Fruit fly (Drosophila melanogaster): ENCODE data around the gene ko.

Gene ko

DNA sequence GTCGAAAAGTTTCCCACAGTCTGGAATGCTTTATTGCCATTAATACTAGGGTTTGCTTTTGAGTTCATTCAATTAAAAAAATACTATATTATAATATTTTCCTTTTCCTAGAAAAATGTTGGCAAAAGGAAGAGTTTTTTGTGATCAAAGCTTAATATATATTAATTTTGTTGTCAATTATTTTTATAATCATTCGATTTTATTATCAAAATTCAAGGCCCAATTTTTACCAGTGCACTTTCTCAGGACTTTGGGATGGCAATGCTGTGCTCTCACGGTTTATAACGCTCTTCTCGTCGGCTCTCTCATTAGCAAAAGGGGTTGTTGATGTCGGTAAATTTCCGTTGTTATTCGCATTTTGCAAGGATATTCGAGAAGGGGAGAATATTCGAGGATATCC lies 83.9 kb downstream of the ko start:
- TF ChIP-seq CG10209 (GFP tag; optimal IDR thresholded peaks at IDR 0.05) (no peak), CG12219 (GFP tag; optimal IDR thresholded peaks at IDR 0.05) (no peak), chn (GFP tag; optimal IDR thresholded peaks at IDR 0.05) (no peak), BtbVII (GFP tag; optimal IDR thresholded peaks at IDR 0.05) (peak; percentile 11), CG8359 (GFP tag; optimal IDR thresholded peaks at IDR 0.05; ENCODE audit: borderline replicate concordance) (no peak), Meics (GFP tag; optimal IDR thresholded peaks at IDR 0.05) (peak; percentile 28), cwo (GFP tag; optimal IDR thresholded peaks at IDR 0.05) (no peak), CG12391 (tag; optimal IDR thresholded peaks at IDR 0.05) (peak; percentile 74), CG14050 (GFP tag; IDR thresholded peaks at IDR 0.05) (no peak), MTF-1 (GFP tag; optimal IDR thresholded peaks at IDR 0.05; ENCODE audit: borderline replicate concordance) (no peak), row (GFP tag; IDR thresholded peaks at IDR 0.05) (peak; percentile 72), fu2 (GFP tag; optimal IDR thresholded peaks at IDR 0.05) (no peak), CG1647 (GFP tag; optimal IDR thresholded peaks at IDR 0.05) (no peak), Lpt (GFP tag; optimal IDR thresholded peaks at IDR 0.05) (no peak), CG18619 (GFP tag; optimal IDR thresholded peaks at IDR 0.05) (no peak), unpg (GFP tag; optimal IDR thresholded peaks at IDR 0.05) (peak; percentile 59), CG13287 (GFP tag; IDR thresholded peaks at IDR 0.05; ENCODE audit: partially characterized antibody) (no peak), CG18476 (GFP tag; optimal IDR thresholded peaks at IDR 0.05) (peak; percentile 42), CG2202 (tag; optimal IDR thresholded peaks at IDR 0.05) (peak; percentile 15), en (GFP tag; optimal IDR thresholded peaks at IDR 0.05) (no peak), CG8290 (GFP tag; optimal IDR thresholded peaks at IDR 0.05) (peak; percentile 12), CG8290 (tag; optimal IDR thresholded peaks at IDR 0.05) (no peak), dmrt99B (tag; optimal IDR thresholded peaks at IDR 0.05) (peak; percentile 32), Sry-β (GFP tag; optimal IDR thresholded peaks at IDR 0.05) (no peak), CG17802 (tag; optimal IDR thresholded peaks at IDR 0.05) (no peak), CG4707 (GFP tag; optimal IDR thresholded peaks at IDR 0.05) (peak; percentile 2), Side (GFP tag; optimal IDR thresholded peaks at IDR 0.05) (no peak), dpn (GFP tag; optimal IDR thresholded peaks at IDR 0.05) (peak in 1 of 2 experiments; percentile 27), Xrp1 (GFP tag; IDR thresholded peaks at IDR 0.05) (peak; percentile 68), sob (GFP tag; IDR thresholded peaks at IDR 0.05) (no peak; the same call in 1 of the 2 replicates), Dp (GFP tag; optimal IDR thresholded peaks at IDR 0.05) (no peak), salm (tag; optimal IDR thresholded peaks at IDR 0.05) (no peak), CG17829 (tag; optimal IDR thresholded peaks at IDR 0.05) (peak; percentile 73), CG1602 (GFP tag; optimal IDR thresholded peaks at IDR 0.05) (peak; percentile 12), CG9876 (GFP tag; optimal IDR thresholded peaks at IDR 0.05) (no peak), CG9437 (GFP tag; optimal IDR thresholded peaks at IDR 0.05) (peak; percentile 12), CG31224 (GFP tag; IDR thresholded peaks at IDR 0.05) (no peak), ems (GFP tag; optimal IDR thresholded peaks at IDR 0.05) (no peak), CG31388 (GFP tag; optimal IDR thresholded peaks at IDR 0.05) (no peak), sens (GFP tag) (peak; percentile 89), CTCF (GFP tag; optimal IDR thresholded peaks at IDR 0.05) (no peak), zen (tag; optimal IDR thresholded peaks at IDR 0.05) (peak; percentile 68), Max (GFP tag; optimal IDR thresholded peaks at IDR 0.05) (no peak), grau (tag; optimal IDR thresholded peaks at IDR 0.05) (peak; percentile 52), Drgx (GFP tag; IDR thresholded peaks at IDR 0.05) (no peak), CG3726 (GFP tag; IDR thresholded peaks at IDR 0.05) (no peak), esg (GFP tag; conservative IDR thresholded peaks at IDR 0.05) (no peak), CG9727 (GFP tag; optimal IDR thresholded peaks at IDR 0.05) (peak; percentile 64), sens-2 (GFP tag; IDR thresholded peaks at IDR 0.05) (no peak), CG18011 (GFP tag; optimal IDR thresholded peaks at IDR 0.05) (no peak), CG6854 (GFP tag; optimal IDR thresholded peaks at IDR 0.05) (no peak), Optix (GFP tag; IDR thresholded peaks at IDR 0.05) (no peak)
